Worm (Caenorhabditis elegans) whole organism, L2 larva: ENCODE measurements around the gene ZK354.8.

Experiments used
- ama-1 ChIP-seq: fragments of 150-350 bp; optimal IDR thresholded peaks from 2 replicates; lab custom pipeline; 2018; ENCODE audit warnings: inconsistent platforms
- lin-13 ChIP-seq: fragments of 150-350 bp; optimal IDR thresholded peaks from 2 replicates; lab custom pipeline; 2014; ENCODE audit warnings: missing biosample characterization, missing genetic modification reagents, missing genetic modification characterization
- lin-39 ChIP-seq: fragments of 150-350 bp; optimal IDR thresholded peaks from 2 replicates; lab custom pipeline; 2014; ENCODE audit warnings: missing biosample characterization, missing genetic modification reagents, missing genetic modification characterization
- lsy-2 ChIP-seq, 2 experiments: fragments of 150-350 bp in 1 of 2; sonication (generic microtip) in 1 of 2; optimal IDR thresholded peaks; 2 replicates each; lab custom pipeline; 2014 to 2017; ENCODE audit warnings: missing biosample characterization in 2 of 2, missing genetic modification characterization in 2 of 2
- nhr-129 ChIP-seq: fragments of 150-350 bp; optimal IDR thresholded peaks from 2 replicates; lab custom pipeline; 2014; ENCODE audit warnings: missing biosample characterization, missing genetic modification characterization
- nhr-77 ChIP-seq: fragments of 150-350 bp; optimal IDR thresholded peaks from 2 replicates; lab custom pipeline; 2014; ENCODE audit warnings: missing biosample characterization, missing genetic modification characterization
- snpc-4 ChIP-seq: fragments of 150-350 bp; optimal IDR thresholded peaks from 2 replicates; lab custom pipeline; 2014; ENCODE audit warnings: missing biosample characterization, missing genetic modification characterization
- ztf-11 ChIP-seq: sonication (generic microtip); optimal IDR thresholded peaks from 2 replicates; lab custom pipeline; 2017; ENCODE audit warnings: missing biosample characterization, missing genetic modification characterization
- ztf-4 ChIP-seq: fragments of 150-350 bp; optimal IDR thresholded peaks from 2 replicates; lab custom pipeline; 2014; ENCODE audit warnings: missing biosample characterization, missing genetic modification characterization

- TF ChIP-seq ama-1 (lab: Kevin White, UChicago) (no peak), lin-13 (GFP tag; lab: Kevin White, UChicago) (no peak), ztf-4 (tag; lab: Kevin White, UChicago) (no peak), ztf-11 (tag; lab: Kevin White, UChicago) (no peak), nhr-77 (tag; lab: Kevin White, UChicago) (no peak), lsy-2 (tag; optimal IDR thresholded peaks at IDR 0.05; lab: Kevin White, UChicago) (no peak), lin-39 (no peak), nhr-129 (no peak), snpc-4 (tag; lab: Kevin White, UChicago) (no peak)
These were observed 20.2 kb upstream of the ZK354.8 start, which contains the start of gene Y4C6B.4 for ce11 chrIV:5326144-5326543.
